Fruit fly (Drosophila melanogaster) whole organism, embryonic: ENCODE results near the gene alpha-Est9.
A peak's percentile ranks its signal among the peaks of the same experiment; 100 is the strongest.

Experiments
- ATbp ChIP-seq: fragments of 200-800 bp; sonication (Bioruptor generic); optimal IDR thresholded peaks from 2 replicates; lab custom pipeline; 2017; ENCODE audit warnings: missing biosample characterization, mild to moderate bottlenecking, missing genetic modification characterization, missing genetic modification reagents
- Abd-B ChIP-seq: fragments of 200-800 bp; sonication (Bioruptor generic); optimal IDR thresholded peaks from 2 replicates; lab custom pipeline; 2018; ENCODE audit warnings: missing biosample characterization, mild to moderate bottlenecking, missing genetic modification characterization, moderate library complexity
- Ada2b ChIP-seq: fragments of 200-800 bp; sonication (Bioruptor generic); IDR thresholded peaks from 2 replicates; pipeline ENCODE4 v1.3.6; 2022; ENCODE audit warnings: missing biosample characterization, missing genetic modification characterization
- CG10147 ChIP-seq: fragments of 200-800 bp; sonication (Bioruptor generic); optimal IDR thresholded peaks from 2 replicates; lab custom pipeline; 2019; ENCODE audit warnings: missing biosample characterization, mild to moderate bottlenecking, missing genetic modification characterization, moderate library complexity
- CG10209 ChIP-seq: fragments of 200-800 bp; sonication (Bioruptor generic); optimal IDR thresholded peaks from 3 replicates; lab custom pipeline; 2017; ENCODE audit warnings: missing biosample characterization, mild to moderate bottlenecking, missing genetic modification characterization, missing genetic modification reagents
- CG11504 ChIP-seq: fragments of 200-800 bp; sonication (Bioruptor generic); optimal IDR thresholded peaks from 3 replicates; lab custom pipeline; 2019; ENCODE audit warnings: missing biosample characterization, mild to moderate bottlenecking, missing genetic modification characterization, moderate library complexity
- CG12155 ChIP-seq: fragments of 200-800 bp; sonication (Bioruptor generic); optimal IDR thresholded peaks from 3 replicates; lab custom pipeline; 2016; ENCODE audit warnings: missing biosample characterization, missing genetic modification characterization
- CG13894 ChIP-seq: fragments of 200-800 bp; sonication (Bioruptor generic); optimal IDR thresholded peaks from 3 replicates; lab custom pipeline; 2018; ENCODE audit warnings: missing biosample characterization, mild to moderate bottlenecking, missing genetic modification characterization, moderate library complexity
- CG15269 ChIP-seq: fragments of 200-800 bp; sonication (Bioruptor generic); optimal IDR thresholded peaks from 2 replicates; lab custom pipeline; 2018; ENCODE audit warnings: missing biosample characterization, mild to moderate bottlenecking, missing genetic modification characterization, moderate library complexity
- CG1603 ChIP-seq: fragments of 200-800 bp; sonication (Bioruptor generic); optimal IDR thresholded peaks from 2 replicates; lab custom pipeline; 2019; ENCODE audit warnings: missing biosample characterization, mild to moderate bottlenecking, missing genetic modification characterization, moderate library complexity
- CG17359 ChIP-seq: fragments of 200-800 bp; sonication (Bioruptor generic); optimal IDR thresholded peaks from 3 replicates; lab custom pipeline; 2018; ENCODE audit warnings: missing biosample characterization, mild to moderate bottlenecking, missing genetic modification characterization, moderate library complexity
- CG18599 ChIP-seq: fragments of 200-800 bp; sonication (Bioruptor generic); optimal IDR thresholded peaks from 3 replicates; lab custom pipeline; 2017; ENCODE audit warnings: missing biosample characterization, missing genetic modification characterization, mild to moderate bottlenecking, moderate library complexity, missing genetic modification reagents
- CG4820 ChIP-seq: fragments of 200-800 bp; sonication (Bioruptor generic); optimal IDR thresholded peaks from 3 replicates; lab custom pipeline; 2016; ENCODE audit warnings: missing biosample characterization, missing genetic modification characterization
- CG5180 ChIP-seq: fragments of 200-800 bp; sonication (Bioruptor generic); optimal IDR thresholded peaks from 3 replicates; lab custom pipeline; 2017; ENCODE audit warnings: missing biosample characterization, missing genetic modification characterization, mild to moderate bottlenecking, moderate library complexity, missing genetic modification reagents
- CG7839 ChIP-seq: fragments of 200-800 bp; sonication (Bioruptor generic); optimal IDR thresholded peaks from 3 replicates; lab custom pipeline; 2018; ENCODE audit warnings: missing biosample characterization, mild to moderate bottlenecking, missing genetic modification characterization, moderate library complexity
- CG8388 ChIP-seq: fragments of 200-800 bp; sonication (Bioruptor generic); optimal IDR thresholded peaks from 2 replicates; lab custom pipeline; 2019; ENCODE audit warnings: missing biosample characterization, mild to moderate bottlenecking, missing genetic modification characterization, moderate library complexity
- CG8924 ChIP-seq: fragments of 200-800 bp; optimal IDR thresholded peaks from 3 replicates; lab custom pipeline; 2019; ENCODE audit warnings: missing biosample characterization, mild to moderate bottlenecking, missing genetic modification characterization, moderate library complexity
- CG9797 ChIP-seq: fragments of 200-800 bp; sonication (Bioruptor generic); optimal IDR thresholded peaks from 3 replicates; lab custom pipeline; 2018; ENCODE audit warnings: missing biosample characterization, mild to moderate bottlenecking, missing genetic modification characterization
- D ChIP-seq, 2 experiments: fragments of 200-800 bp in 1 of 2; fragments of >200 bp in 1 of 2; sonication (Bioruptor generic) in 1 of 2; optimal IDR thresholded peaks; 2 replicates in 1 of 2; 3 replicates in 1 of 2; lab custom pipeline; 2017; ENCODE audit warnings: mild to moderate bottlenecking in 1 of 2, missing biosample characterization in 1 of 2, missing genetic modification characterization in 1 of 2, missing genetic modification reagents in 1 of 2
- H2.0 ChIP-seq: fragments of 200-800 bp; sonication (Bioruptor generic); IDR thresholded peaks from 2 replicates; pipeline ENCODE4 v1.3.6; 2022; ENCODE audit warnings: missing biosample characterization, missing genetic modification characterization
- HHEX ChIP-seq: fragments of 200-800 bp; sonication (Bioruptor generic); optimal IDR thresholded peaks from 3 replicates; lab custom pipeline; 2017; ENCODE audit warnings: missing biosample characterization, mild to moderate bottlenecking, missing genetic modification characterization, missing genetic modification reagents
- HLH3B ChIP-seq: fragments of 200-800 bp; sonication (Bioruptor generic); IDR thresholded peaks from 2 replicates; pipeline ENCODE4 v1.3.6; 2022; ENCODE audit warnings: missing biosample characterization, missing genetic modification characterization
- Hey ChIP-seq: fragments of 200-800 bp; sonication (Bioruptor generic); optimal IDR thresholded peaks from 3 replicates; lab custom pipeline; 2018; ENCODE audit warnings: missing biosample characterization, mild to moderate bottlenecking, missing genetic modification characterization
- Hsf ChIP-seq: fragments of 200-800 bp; sonication (Bioruptor generic); optimal IDR thresholded peaks from 3 replicates; lab custom pipeline; 2016; ENCODE audit warnings: missing biosample characterization, missing genetic modification characterization
- Mrtf ChIP-seq: fragments of 200-800 bp; sonication (Bioruptor generic); IDR thresholded peaks from 3 replicates; pipeline ENCODE4 v1.3.6; 2022; ENCODE audit warnings: missing biosample characterization, missing genetic modification characterization
- Oli ChIP-seq: fragments of 200-800 bp; sonication (Bioruptor generic); optimal IDR thresholded peaks from 2 replicates; lab custom pipeline; 2018; ENCODE audit warnings: missing biosample characterization, mild to moderate bottlenecking, missing genetic modification characterization, moderate library complexity
- PHDP ChIP-seq: fragments of 200-800 bp; sonication (Bioruptor generic); optimal IDR thresholded peaks from 3 replicates; lab custom pipeline; 2018; ENCODE audit warnings: missing biosample characterization, mild to moderate bottlenecking, missing genetic modification characterization, moderate library complexity
- Ptx1 ChIP-seq: fragments of 200-800 bp; sonication (Bioruptor generic); IDR thresholded peaks from 2 replicates; pipeline ENCODE4 v1.3.6; 2022; ENCODE audit warnings: missing biosample characterization, missing genetic modification characterization
- Sox102F ChIP-seq: fragments of 200-800 bp; sonication (Bioruptor generic); optimal IDR thresholded peaks from 2 replicates; lab custom pipeline; 2018; ENCODE audit warnings: missing biosample characterization, mild to moderate bottlenecking, missing genetic modification characterization, moderate library complexity
- Xbp1 ChIP-seq: fragments of 200-800 bp; sonication (Bioruptor generic); optimal IDR thresholded peaks from 3 replicates; lab custom pipeline; 2016; ENCODE audit warnings: missing biosample characterization, mild to moderate bottlenecking, missing genetic modification characterization
- ara ChIP-seq: fragments of 200-800 bp; sonication (Bioruptor generic); IDR thresholded peaks from 2 replicates; pipeline ENCODE4 v1.3.6; 2022; ENCODE audit warnings: missing biosample characterization, missing genetic modification characterization
- dpn ChIP-seq, 2 experiments: fragments of 200-800 bp; sonication (Bioruptor generic); optimal IDR thresholded peaks; 3 replicates each; lab custom pipeline; 2016; ENCODE audit warnings: missing biosample characterization in 2 of 2, missing genetic modification characterization in 2 of 2
- dysf ChIP-seq: fragments of 200-800 bp; sonication (Bioruptor generic); IDR thresholded peaks from 3 replicates; pipeline ENCODE4 v1.3.6; 2022; ENCODE audit warnings: missing biosample characterization, missing genetic modification characterization
- emc ChIP-seq: fragments of 200-800 bp; sonication (Bioruptor generic); optimal IDR thresholded peaks from 2 replicates; lab custom pipeline; 2016; ENCODE audit warnings: missing biosample characterization, missing genetic modification characterization
- ewg ChIP-seq: fragments of 200-800 bp; sonication (Bioruptor generic); optimal IDR thresholded peaks from 3 replicates; lab custom pipeline; 2017; ENCODE audit warnings: mild to moderate bottlenecking, missing biosample characterization, missing genetic modification reagents, missing genetic modification characterization
- fd96Cb ChIP-seq: fragments of 200-800 bp; sonication (Bioruptor generic); optimal IDR thresholded peaks from 2 replicates; lab custom pipeline; 2018; ENCODE audit warnings: missing biosample characterization, mild to moderate bottlenecking, missing genetic modification characterization, moderate library complexity
- gsb ChIP-seq: fragments of 200-800 bp; sonication (Bioruptor generic); IDR thresholded peaks from 2 replicates; pipeline ENCODE4 v1.3.6; 2022; ENCODE audit warnings: missing biosample characterization, missing genetic modification characterization
- lab ChIP-seq: fragments of 200-800 bp; sonication (Bioruptor generic); optimal IDR thresholded peaks from 3 replicates; lab custom pipeline; 2017; ENCODE audit warnings: missing biosample characterization, missing genetic modification characterization, mild to moderate bottlenecking, moderate library complexity, missing genetic modification reagents
- lov ChIP-seq, 2 experiments: fragments of 200-800 bp in 1 of 2; fragments of >200 bp in 1 of 2; sonication (Bioruptor generic) in 1 of 2; IDR thresholded peaks in 1 of 2; optimal IDR thresholded peaks in 1 of 2; 2 replicates in 1 of 2; 3 replicates in 1 of 2; pipeline versions ENCODE4 v1.3.6 to Lab custom; 2017 to 2022; ENCODE audit warnings: missing biosample characterization in 1 of 2, missing genetic modification characterization in 1 of 2
- nau ChIP-seq: fragments of 200-800 bp; sonication (Bioruptor generic); optimal IDR thresholded peaks from 3 replicates; lab custom pipeline; 2017; ENCODE audit warnings: missing biosample characterization, mild to moderate bottlenecking, missing genetic modification characterization, missing genetic modification reagents
- prd ChIP-seq, 3 experiments: fragments of >200 bp in 2 of 3; fragments of 200-800 bp in 1 of 3; sonication (Bioruptor generic) in 1 of 3; optimal IDR thresholded peaks in 2 of 3; IDR thresholded peaks in 1 of 3; 2 replicates in 2 of 3; 3 replicates in 1 of 3; pipeline versions ENCODE4 v1.3.6 to Lab custom; 2017 to 2022; ENCODE audit warnings: missing biosample characterization in 1 of 3, missing genetic modification characterization in 1 of 3
- sc ChIP-seq, 3 experiments: fragments of >200 bp in 2 of 3; fragments of 200-800 bp in 1 of 3; sonication (Bioruptor generic) in 1 of 3; optimal IDR thresholded peaks; 2 replicates in 2 of 3; 3 replicates in 1 of 3; lab custom pipeline; 2017; ENCODE audit warnings: mild to moderate bottlenecking in 1 of 3, missing biosample characterization in 1 of 3, missing genetic modification characterization in 1 of 3, missing genetic modification reagents in 1 of 3
- slbo ChIP-seq: fragments of 200-800 bp; sonication (Bioruptor generic); IDR thresholded peaks from 2 replicates; pipeline ENCODE4 v1.3.6; 2022; ENCODE audit warnings: missing biosample characterization, missing genetic modification characterization
- tap ChIP-seq: fragments of 200-800 bp; optimal IDR thresholded peaks from 3 replicates; lab custom pipeline; 2019; ENCODE audit warnings: missing biosample characterization, mild to moderate bottlenecking, missing genetic modification characterization, moderate library complexity
- trem ChIP-seq: fragments of 200-800 bp; optimal IDR thresholded peaks from 3 replicates; lab custom pipeline; 2019; ENCODE audit warnings: missing biosample characterization, mild to moderate bottlenecking, missing genetic modification characterization, moderate library complexity
- wor ChIP-seq: fragments of 200-800 bp; sonication (Bioruptor generic); IDR thresholded peaks from 2 replicates; pipeline ENCODE4 v1.3.6; 2022; ENCODE audit warnings: missing biosample characterization, missing genetic modification characterization
- zen2 ChIP-seq: fragments of 200-800 bp; sonication (Bioruptor generic); IDR thresholded peaks from 3 replicates; pipeline ENCODE4 v1.3.6; 2022; ENCODE audit warnings: missing biosample characterization, missing genetic modification characterization; ENCODE audit not compliant: partially characterized antibody

Gene alpha-Est9

DNA sequence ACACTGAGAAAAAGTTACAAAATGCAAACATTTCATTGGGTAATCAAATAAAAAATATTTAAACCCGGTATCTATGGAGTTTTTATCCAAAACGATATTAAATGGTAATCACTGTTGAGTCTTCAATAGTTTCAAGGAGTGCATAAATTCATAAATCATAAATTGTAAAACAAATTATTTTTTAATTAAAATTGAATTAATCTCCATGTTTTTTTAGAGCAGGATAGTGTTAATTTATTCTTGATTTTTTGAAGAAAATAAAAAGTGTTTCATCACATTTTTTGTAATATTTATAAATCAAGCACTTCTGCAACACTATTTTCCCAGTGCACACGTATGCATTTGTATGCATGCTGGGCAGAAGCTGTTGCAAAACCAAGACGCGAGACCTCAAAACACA is 14.0 kb downstream of the alpha-Est9 start (continued):
- TF ChIP-seq D (optimal IDR thresholded peaks at IDR 0.05; lab: Kevin White, UChicago) (no peak), D (GFP tag; optimal IDR thresholded peaks at IDR 0.05; lab: Kevin White, UChicago) (peak; percentile 31), Ada2b (GFP tag; lab: Robert Waterston, UW) (peak; percentile 28; the same call in 1 of the 2 replicates), Hsf (GFP tag; lab: Kevin White, UChicago) (peak; percentile 30), HHEX (GFP tag; lab: Kevin White, UChicago) (peak; percentile 43), prd (optimal IDR thresholded peaks at IDR 0.05; lab: Kevin White, UChicago) (no peak), prd (GFP tag; IDR thresholded peaks at IDR 0.05; lab: Robert Waterston, UW) (peak; percentile 57; the same call in 1 of the 3 replicates), CG8388 (GFP tag; lab: Kevin White, UChicago) (peak; percentile 66), CG11504 (peak; percentile 90), Mrtf (GFP tag; lab: Robert Waterston, UW) (no peak), Sox102F (GFP tag; lab: Kevin White, UChicago) (peak; percentile 90), CG7839 (tag; lab: Kevin White, UChicago) (peak; percentile 74), emc (GFP tag; lab: Kevin White, UChicago) (no peak), CG18599 (GFP tag; lab: Kevin White, UChicago) (peak; percentile 36), CG5180 (peak; percentile 47), ATbp (GFP tag; lab: Kevin White, UChicago) (peak; percentile 63), CG10147 (peak; percentile 9), HLH3B (GFP tag; lab: Robert Waterston, UW) (peak; percentile 41; the same call in 1 of the 2 replicates), CG12155 (peak; percentile 26), CG9797 (GFP tag; lab: Kevin White, UChicago) (no peak), nau (no peak), Oli (tag; lab: Kevin White, UChicago) (peak; percentile 80), Abd-B (GFP tag; lab: Kevin White, UChicago) (peak; percentile 74), lab (peak; percentile 4), fd96Cb (peak; percentile 75), slbo (no peak), ewg (GFP tag; lab: Kevin White, UChicago) (peak; percentile 48), CG15269 (peak; percentile 69), dpn (GFP tag; optimal IDR thresholded peaks at IDR 0.05; lab: Kevin White, UChicago) (peak in 1 of 2 experiments; percentile 57), trem (tag; lab: Kevin White, UChicago) (no peak), Hey (tag; lab: Kevin White, UChicago) (no peak), PHDP (tag; lab: Kevin White, UChicago) (peak; percentile 56), CG13894 (tag; lab: Kevin White, UChicago) (no peak), wor (GFP tag; lab: Robert Waterston, UW) (peak; percentile 46; the same call in 1 of the 2 replicates), Xbp1 (GFP tag; lab: Kevin White, UChicago) (peak; percentile 62), zen2 (no peak), gsb (no peak), lov (optimal IDR thresholded peaks at IDR 0.05; lab: Kevin White, UChicago) (no peak), lov (GFP tag; IDR thresholded peaks at IDR 0.05; lab: Robert Waterston, UW) (no peak), Ptx1 (GFP tag; lab: Robert Waterston, UW) (peak; percentile 66), CG10209 (GFP tag; lab: Kevin White, UChicago) (peak; percentile 50), CG4820 (GFP tag; lab: Kevin White, UChicago) (peak; percentile 62), CG8924 (tag; lab: Kevin White, UChicago) (peak; percentile 20), H2.0 (GFP tag; lab: Robert Waterston, UW) (peak; percentile 24; the same call in 1 of the 2 replicates), sc (optimal IDR thresholded peaks at IDR 0.05; lab: Kevin White, UChicago) (no peak), sc (GFP tag; optimal IDR thresholded peaks at IDR 0.05; lab: Kevin White, UChicago) (peak; percentile 13), tap (tag; lab: Kevin White, UChicago) (peak; percentile 68), CG17359 (tag; lab: Kevin White, UChicago) (peak; percentile 80), CG1603 (tag; lab: Kevin White, UChicago) (peak; percentile 16), ara (GFP tag; lab: Robert Waterston, UW) (no peak), dysf (0 out of 3 replicates have a peak, but pooled peaks have one; percentile 52)
